Fruit fly (Drosophila melanogaster) whole organism, embryonic: ENCODE measurements around the gene Syt12.

Source experiments
- CG10462 ChIP-seq: fragments of 200-800 bp; sonication (Bioruptor generic); optimal IDR thresholded peaks from 2 replicates; lab custom pipeline; 2016; ENCODE audit warnings: missing biosample characterization, missing genetic modification characterization
- CG10654 ChIP-seq: fragments of 200-800 bp; sonication (Bioruptor generic); optimal IDR thresholded peaks from 2 replicates; lab custom pipeline; 2016; ENCODE audit warnings: missing biosample characterization, missing genetic modification characterization
- CG12299 ChIP-seq: fragments of 200-800 bp; sonication (Bioruptor generic); optimal IDR thresholded peaks from 2 replicates; lab custom pipeline; 2018; ENCODE audit warnings: missing biosample characterization, mild to moderate bottlenecking, missing genetic modification characterization
- CG1233 ChIP-seq: fragments of 200-800 bp; sonication (Bioruptor generic); optimal IDR thresholded peaks from 4 replicates; lab custom pipeline; 2018; ENCODE audit warnings: missing biosample characterization, mild to moderate bottlenecking, missing genetic modification characterization
- CG12744 ChIP-seq: fragments of 200-800 bp; sonication (Bioruptor generic); optimal IDR thresholded peaks from 2 replicates; lab custom pipeline; 2016; ENCODE audit warnings: missing biosample characterization, missing genetic modification characterization
- CG14050 ChIP-seq: fragments of 200-800 bp; sonication (Bioruptor generic); IDR thresholded peaks from 3 replicates; pipeline ENCODE4 v1.3.6; 2022; ENCODE audit warnings: missing biosample characterization, missing genetic modification characterization
- CG17829 ChIP-seq: fragments of 200-800 bp; optimal IDR thresholded peaks from 2 replicates; lab custom pipeline; 2019; ENCODE audit warnings: missing biosample characterization, mild to moderate bottlenecking, missing genetic modification characterization, moderate library complexity
- CG18619 ChIP-seq: fragments of 200-800 bp; sonication (Bioruptor generic); optimal IDR thresholded peaks from 3 replicates; lab custom pipeline; 2017; ENCODE audit warnings: missing biosample characterization, mild to moderate bottlenecking, missing genetic modification characterization
- CG18764 ChIP-seq: fragments of 200-800 bp; sonication (Bioruptor generic); optimal IDR thresholded peaks from 3 replicates; lab custom pipeline; 2016; ENCODE audit warnings: missing biosample characterization, missing genetic modification characterization
- CG2129 ChIP-seq: fragments of 200-800 bp; sonication (Bioruptor generic); IDR thresholded peaks from 2 replicates; pipeline ENCODE4 v1.3.6; 2022; ENCODE audit warnings: missing biosample characterization, missing genetic modification characterization; ENCODE audit not compliant: partially characterized antibody
- CG32767 ChIP-seq: fragments of 200-800 bp; sonication (Bioruptor generic); IDR thresholded peaks from 2 replicates; pipeline ENCODE4 v1.3.6; 2022; ENCODE audit warnings: missing biosample characterization, missing genetic modification characterization
- CG32772 ChIP-seq: fragments of 200-800 bp; sonication (Bioruptor generic); IDR thresholded peaks from 2 replicates; pipeline ENCODE4 v1.3.6; 2022; ENCODE audit warnings: missing biosample characterization, missing genetic modification characterization
- CG4820 ChIP-seq: fragments of 200-800 bp; sonication (Bioruptor generic); optimal IDR thresholded peaks from 3 replicates; lab custom pipeline; 2016; ENCODE audit warnings: missing biosample characterization, missing genetic modification characterization
- CG4854 ChIP-seq: fragments of 200-800 bp; sonication (Bioruptor generic); optimal IDR thresholded peaks from 2 replicates; lab custom pipeline; 2016; ENCODE audit warnings: missing biosample characterization, missing genetic modification characterization, inconsistent platforms
- CG9727 ChIP-seq: fragments of 200-800 bp; sonication (Bioruptor generic); optimal IDR thresholded peaks from 3 replicates; lab custom pipeline; 2017; ENCODE audit warnings: missing biosample characterization, mild to moderate bottlenecking, missing genetic modification characterization
- CTCF ChIP-seq: fragments of 200-800 bp; sonication (Bioruptor generic); optimal IDR thresholded peaks from 2 replicates; lab custom pipeline; 2017; ENCODE audit warnings: missing biosample characterization, mild to moderate bottlenecking, missing genetic modification characterization, moderate library complexity
- CkIIα-i1 ChIP-seq: fragments of 200-800 bp; sonication (Bioruptor generic); IDR thresholded peaks from 2 replicates; pipeline ENCODE4 v1.3.6; 2022; ENCODE audit warnings: missing biosample characterization, missing genetic modification characterization
- Dll ChIP-seq: fragments of 200-800 bp; sonication (Bioruptor generic); IDR thresholded peaks from 4 replicates; pipeline ENCODE4 v1.3.6; 2022; ENCODE audit warnings: missing biosample characterization, missing genetic modification characterization; ENCODE audit not compliant: partially characterized antibody
- Doc3 ChIP-seq: fragments of 200-800 bp; sonication (Bioruptor generic); IDR thresholded peaks from 3 replicates; pipeline ENCODE4 v1.3.6; 2022; ENCODE audit warnings: missing biosample characterization, missing genetic modification characterization; ENCODE audit not compliant: partially characterized antibody
- E2f2 ChIP-seq: fragments of 200-800 bp; sonication (Bioruptor generic); IDR thresholded peaks from 2 replicates; pipeline ENCODE4 v1.3.6; 2022; ENCODE audit warnings: missing biosample characterization, missing genetic modification characterization
- Eip74EF ChIP-seq, 2 experiments: fragments of 200-800 bp in 1 of 2; fragments of >200 bp in 1 of 2; sonication (Bioruptor generic) in 1 of 2; optimal IDR thresholded peaks; 2 replicates each; lab custom pipeline; 2017 to 2019; ENCODE audit warnings: missing biosample characterization in 2 of 2, missing genetic modification characterization in 2 of 2, mild to moderate bottlenecking in 1 of 2, moderate library complexity in 1 of 2
- Hr39 ChIP-seq: fragments of >200 bp; optimal IDR thresholded peaks from 2 replicates; lab custom pipeline; 2017
- Kr ChIP-seq: fragments of 200-800 bp; sonication (Bioruptor generic); optimal IDR thresholded peaks from 2 replicates; lab custom pipeline; 2017; ENCODE audit warnings: missing biosample characterization, mild to moderate bottlenecking, missing genetic modification characterization
- Lhr ChIP-seq: fragments of 200-800 bp; sonication (Bioruptor generic); optimal IDR thresholded peaks from 3 replicates; lab custom pipeline; 2017; ENCODE audit warnings: mild to moderate bottlenecking, missing biosample characterization, missing genetic modification reagents, missing genetic modification characterization
- MTF-1 ChIP-seq: fragments of 200-800 bp; sonication (Bioruptor generic); optimal IDR thresholded peaks from 2 replicates; lab custom pipeline; 2018; ENCODE audit warnings: missing biosample characterization, mild to moderate bottlenecking, missing genetic modification characterization, borderline replicate concordance
- Mrtf ChIP-seq: fragments of 200-800 bp; sonication (Bioruptor generic); IDR thresholded peaks from 3 replicates; pipeline ENCODE4 v1.3.6; 2022; ENCODE audit warnings: missing biosample characterization, missing genetic modification characterization
- Oaz ChIP-seq: fragments of 200-800 bp; sonication (Bioruptor generic); IDR thresholded peaks from 2 replicates; pipeline ENCODE4 v1.3.6; 2022; ENCODE audit warnings: missing biosample characterization, missing genetic modification characterization
- Oli ChIP-seq: fragments of 200-800 bp; sonication (Bioruptor generic); optimal IDR thresholded peaks from 2 replicates; lab custom pipeline; 2018; ENCODE audit warnings: missing biosample characterization, mild to moderate bottlenecking, missing genetic modification characterization, moderate library complexity
- PHDP ChIP-seq: fragments of 200-800 bp; sonication (Bioruptor generic); optimal IDR thresholded peaks from 3 replicates; lab custom pipeline; 2018; ENCODE audit warnings: missing biosample characterization, mild to moderate bottlenecking, missing genetic modification characterization, moderate library complexity
- Side ChIP-seq: fragments of 200-800 bp; sonication (Bioruptor generic); optimal IDR thresholded peaks from 2 replicates; lab custom pipeline; 2016; ENCODE audit warnings: missing biosample characterization, missing genetic modification characterization
- Spps ChIP-seq: fragments of 200-800 bp; sonication (Bioruptor generic); optimal IDR thresholded peaks from 2 replicates; lab custom pipeline; 2018; ENCODE audit warnings: missing biosample characterization, mild to moderate bottlenecking, missing genetic modification characterization
- ap ChIP-seq: fragments of 200-800 bp; sonication (Bioruptor generic); IDR thresholded peaks from 2 replicates; pipeline ENCODE4 v1.3.6; 2022; ENCODE audit warnings: missing biosample characterization, missing genetic modification characterization
- ara ChIP-seq: fragments of 200-800 bp; sonication (Bioruptor generic); IDR thresholded peaks from 2 replicates; pipeline ENCODE4 v1.3.6; 2022; ENCODE audit warnings: missing biosample characterization, missing genetic modification characterization
- bbx ChIP-seq: fragments of 200-800 bp; sonication (Bioruptor generic); IDR thresholded peaks from 2 replicates; pipeline ENCODE4 v1.3.6; 2022; ENCODE audit warnings: missing biosample characterization, missing genetic modification characterization; ENCODE audit not compliant: partially characterized antibody
- bsh ChIP-seq, 2 experiments: fragments of 200-800 bp; sonication (Bioruptor generic); optimal IDR thresholded peaks; 2 replicates each; lab custom pipeline; 2017 to 2018; ENCODE audit warnings: mild to moderate bottlenecking in 2 of 2, missing biosample characterization in 2 of 2, missing genetic modification characterization in 2 of 2, moderate library complexity in 1 of 2
- fd96Cb ChIP-seq: fragments of 200-800 bp; sonication (Bioruptor generic); optimal IDR thresholded peaks from 2 replicates; lab custom pipeline; 2018; ENCODE audit warnings: missing biosample characterization, mild to moderate bottlenecking, missing genetic modification characterization, moderate library complexity
- hb ChIP-seq: fragments of 200-800 bp; sonication (Bioruptor generic); IDR thresholded peaks from 3 replicates; pipeline ENCODE4 v1.3.6; 2022; ENCODE audit warnings: missing biosample characterization, missing genetic modification characterization; ENCODE audit not compliant: partially characterized antibody
- insv ChIP-seq, 2 experiments: fragments of 200-800 bp; sonication (Bioruptor generic); optimal IDR thresholded peaks; 3 replicates each; lab custom pipeline; 2016 to 2018; ENCODE audit warnings: missing biosample characterization in 2 of 2, missing genetic modification characterization in 2 of 2
- jigr1 ChIP-seq: fragments of 200-800 bp; sonication (Bioruptor generic); IDR thresholded peaks from 3 replicates; pipeline ENCODE4 v1.3.6; 2022; ENCODE audit warnings: missing biosample characterization, missing genetic modification characterization
- jing ChIP-seq: fragments of 200-800 bp; sonication (Bioruptor generic); optimal IDR thresholded peaks from 2 replicates; lab custom pipeline; 2018; ENCODE audit warnings: missing biosample characterization, mild to moderate bottlenecking, missing genetic modification characterization
- klu ChIP-seq: fragments of 200-800 bp; sonication (Bioruptor generic); IDR thresholded peaks from 2 replicates; pipeline ENCODE4 v1.3.6; 2022; ENCODE audit warnings: missing biosample characterization, missing genetic modification characterization
- lmd ChIP-seq: fragments of 200-800 bp; sonication (Bioruptor generic); IDR thresholded peaks from 2 replicates; pipeline ENCODE4 v1.3.6; 2022; ENCODE audit warnings: missing biosample characterization, missing genetic modification characterization
- oc ChIP-seq: fragments of 200-800 bp; sonication (Bioruptor generic); optimal IDR thresholded peaks from 2 replicates; lab custom pipeline; 2018; ENCODE audit warnings: missing biosample characterization, mild to moderate bottlenecking, missing genetic modification characterization, moderate library complexity
- row ChIP-seq: fragments of 200-800 bp; sonication (Bioruptor generic); IDR thresholded peaks from 3 replicates; pipeline ENCODE4 v1.3.6; 2022; ENCODE audit warnings: missing biosample characterization, missing genetic modification characterization
- sens ChIP-seq: fragments of 200-800 bp; sonication (Bioruptor generic); peaks from one replicate; lab custom pipeline; 2016; ENCODE audit warnings: missing biosample characterization, missing genetic modification characterization
- slou ChIP-seq: fragments of 200-800 bp; sonication (Bioruptor generic); optimal IDR thresholded peaks from 3 replicates; lab custom pipeline; 2016; ENCODE audit warnings: missing biosample characterization, missing genetic modification characterization
- ssp ChIP-seq: fragments of 200-800 bp; sonication (Bioruptor generic); IDR thresholded peaks from 2 replicates; pipeline ENCODE4 v1.3.6; 2022; ENCODE audit warnings: missing biosample characterization, missing genetic modification characterization
- tgo ChIP-seq: fragments of 200-800 bp; sonication (Bioruptor generic); IDR thresholded peaks from 3 replicates; pipeline ENCODE4 v1.3.6; 2022; ENCODE audit warnings: missing biosample characterization, missing genetic modification characterization
- usp ChIP-seq: fragments of >200 bp; optimal IDR thresholded peaks from 2 replicates; lab custom pipeline; 2017; ENCODE audit warnings: missing biosample characterization, missing genetic modification characterization
- z ChIP-seq: fragments of 200-800 bp; sonication (Bioruptor generic); IDR thresholded peaks from 3 replicates; pipeline ENCODE4 v1.3.6; 2022; ENCODE audit warnings: missing biosample characterization, missing genetic modification characterization
- zfh1 ChIP-seq: fragments of 200-800 bp; sonication (Bioruptor generic); IDR thresholded peaks from 3 replicates; pipeline ENCODE4 v1.3.6; 2022; ENCODE audit warnings: missing biosample characterization, missing genetic modification characterization

The Syt12 gene

dm6 chrX:13368149-13368548 lies 9.1 kb downstream of the Syt12 start, which contains the start of gene dmrt11E (continued):
- TF ChIP-seq CG32772 (GFP tag; lab: Robert Waterston, UW) (peak; percentile 58; the same call in 1 of the 2 replicates), hb (no peak), CG18764 (GFP tag; lab: Kevin White, UChicago) (peak; percentile 20), CkIIα-i1 (GFP tag; lab: Robert Waterston, UW) (no peak), jigr1 (no peak), MTF-1 (GFP tag; lab: Kevin White, UChicago) (peak; percentile 41), lmd (GFP tag; lab: Robert Waterston, UW) (peak; percentile 48), Spps (tag; lab: Kevin White, UChicago) (peak; percentile 61), CG14050 (GFP tag; lab: Robert Waterston, UW) (peak; percentile 48; the same call in 1 of the 3 replicates), CG32767 (GFP tag; lab: Robert Waterston, UW) (0 out of 2 replicates have a peak, but pooled peaks have one; percentile 23), row (GFP tag; lab: Robert Waterston, UW) (peak; percentile 81), CG18619 (GFP tag; lab: Kevin White, UChicago) (no peak), Kr (GFP tag; lab: Kevin White, UChicago) (no peak), Side (GFP tag; lab: Kevin White, UChicago) (no peak), CG1233 (GFP tag; lab: Kevin White, UChicago) (peak; percentile 37), insv (GFP tag; optimal IDR thresholded peaks at IDR 0.05; lab: Kevin White, UChicago) (no peak), E2f2 (GFP tag; lab: Robert Waterston, UW) (0 out of 2 replicates have a peak, but pooled peaks have one; percentile 16), CG10654 (GFP tag; lab: Kevin White, UChicago) (peak; percentile 45), PHDP (peak; percentile 65), Lhr (GFP tag; lab: Kevin White, UChicago) (peak; percentile 34), jing (GFP tag; lab: Kevin White, UChicago) (peak; percentile 44), oc (tag; lab: Kevin White, UChicago) (peak; percentile 62), Eip74EF (GFP tag; optimal IDR thresholded peaks at IDR 0.05; lab: Kevin White, UChicago) (peak in 1 of 2 experiments; percentile 41), Oli (tag; lab: Kevin White, UChicago) (peak; percentile 60), klu (GFP tag; lab: Robert Waterston, UW) (no peak), z (0 out of 3 replicates have a peak, but pooled peaks have one; percentile 16), CG10462 (GFP tag; lab: Kevin White, UChicago) (peak; percentile 33), ap (GFP tag; lab: Robert Waterston, UW) (0 out of 2 replicates have a peak, but pooled peaks have one; percentile 29), bbx (GFP tag; lab: Robert Waterston, UW) (no peak), slou (GFP tag; lab: Kevin White, UChicago) (no peak), Mrtf (GFP tag; lab: Robert Waterston, UW) (peak; percentile 54; the same call in 1 of the 3 replicates), usp (GFP tag; lab: Kevin White, UChicago) (no peak), Hr39 (lab: Kevin White, UChicago) (no peak), fd96Cb (tag; lab: Kevin White, UChicago) (peak; percentile 77), CG4820 (GFP tag; lab: Kevin White, UChicago) (peak; percentile 59), ssp (GFP tag; lab: Robert Waterston, UW) (0 out of 2 replicates have a peak, but pooled peaks have one; percentile 32), zfh1 (GFP tag; lab: Robert Waterston, UW) (peak; percentile 87), CG2129 (GFP tag; lab: Robert Waterston, UW) (no peak), CG17829 (tag; lab: Kevin White, UChicago) (peak; percentile 86), CTCF (GFP tag; lab: Kevin White, UChicago) (no peak), Dll (GFP tag; lab: Robert Waterston, UW) (no peak), Doc3 (GFP tag; lab: Robert Waterston, UW) (no peak), CG9727 (peak; percentile 55), CG12299 (peak; percentile 44), Oaz (GFP tag; lab: Robert Waterston, UW) (no peak), sens (GFP tag; lab: Kevin White, UChicago) (peak; percentile 79), tgo (GFP tag; lab: Robert Waterston, UW) (peak; percentile 63), CG4854 (GFP tag; lab: Kevin White, UChicago) (no peak), bsh (GFP tag; optimal IDR thresholded peaks at IDR 0.05; lab: Kevin White, UChicago) (peak in 1 of 2 experiments; percentile 88), CG12744 (GFP tag; lab: Kevin White, UChicago) (no peak), ara (GFP tag; lab: Robert Waterston, UW) (peak; percentile 88)
